Fruit fly (Drosophila melanogaster): Measurements from ENCODE around the gene CG13069.

Gene CG13069

dm6 chr3L:16279987-16280454, 14.8 kb downstream of the CG13069 start, which contains the start of gene CG13064:
Gene CG13064 (plus strand): TSS chr3L:16280404.
- TF ChIP-seq CG14711 (tag; optimal IDR thresholded peaks at IDR 0.05) (no peak), CG33017 (tag; optimal IDR thresholded peaks at IDR 0.05) (no peak), cic (GFP tag; optimal IDR thresholded peaks at IDR 0.05) (no peak), pad (GFP tag; optimal IDR thresholded peaks at IDR 0.05) (no peak), Crg-1 (GFP tag; optimal IDR thresholded peaks at IDR 0.05) (no peak), CG5204 (GFP tag; optimal IDR thresholded peaks at IDR 0.05) (no peak), cnc (optimal IDR thresholded peaks at IDR 0.05) (no peak)

DNA sequence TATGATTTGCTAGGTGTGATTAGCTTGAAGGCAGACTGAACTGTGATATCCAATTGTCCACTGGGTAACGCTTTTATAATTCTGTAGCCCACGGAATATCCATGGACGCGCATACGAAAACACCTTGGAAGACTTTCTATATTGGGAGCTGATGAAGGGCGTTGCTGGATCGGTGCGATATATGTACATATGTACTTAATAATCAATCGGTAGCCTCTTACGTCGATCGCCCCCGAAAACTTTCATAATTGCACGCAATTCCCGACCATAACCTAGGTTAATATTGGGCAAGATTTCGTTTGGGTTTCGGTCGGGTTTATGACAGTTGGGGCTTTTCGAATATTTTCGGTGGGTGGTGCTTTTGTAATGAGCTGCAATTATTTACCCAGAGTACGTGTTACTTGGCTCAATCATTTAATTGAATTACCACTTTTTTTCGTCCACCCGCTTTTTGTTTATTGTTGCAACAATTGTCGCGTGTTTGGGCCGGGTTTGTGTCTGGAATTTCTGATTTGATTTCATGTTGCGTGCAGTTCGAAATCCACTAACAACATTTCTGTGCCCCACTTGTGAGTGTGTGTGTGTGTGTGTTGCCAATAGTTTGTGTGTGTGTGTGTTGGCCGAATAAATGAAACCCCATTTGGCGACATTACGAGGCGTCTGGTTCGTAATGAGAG, 16.8 kb downstream of the CG13069 start, which contains the start of gene CG13049:
CG13049 (minus strand) TSS at position 51 of the 677 bp plus-strand sequence.
- TF ChIP-seq CG33017 (tag; optimal IDR thresholded peaks at IDR 0.05) (no peak), cnc (optimal IDR thresholded peaks at IDR 0.05) (no peak), ovo (GFP tag; optimal IDR thresholded peaks at IDR 0.05) (no peak), CG11617 (GFP tag; optimal IDR thresholded peaks at IDR 0.05) (no peak), toe (GFP tag; optimal IDR thresholded peaks at IDR 0.05) (no peak), CG12768 (GFP tag; optimal IDR thresholded peaks at IDR 0.05) (no peak), Crg-1 (GFP tag; optimal IDR thresholded peaks at IDR 0.05) (no peak), kay (GFP tag; ENCODE audit: borderline replicate concordance) (no peak), cic (GFP tag; optimal IDR thresholded peaks at IDR 0.05) (no peak), Mnt (GFP tag; optimal IDR thresholded peaks at IDR 0.05) (no peak), Hr96 (GFP tag; optimal IDR thresholded peaks at IDR 0.05) (no peak), bab1 (GFP tag; optimal IDR thresholded peaks at IDR 0.05) (no peak), CG7101 (tag; optimal IDR thresholded peaks at IDR 0.05) (no peak)

DNA sequence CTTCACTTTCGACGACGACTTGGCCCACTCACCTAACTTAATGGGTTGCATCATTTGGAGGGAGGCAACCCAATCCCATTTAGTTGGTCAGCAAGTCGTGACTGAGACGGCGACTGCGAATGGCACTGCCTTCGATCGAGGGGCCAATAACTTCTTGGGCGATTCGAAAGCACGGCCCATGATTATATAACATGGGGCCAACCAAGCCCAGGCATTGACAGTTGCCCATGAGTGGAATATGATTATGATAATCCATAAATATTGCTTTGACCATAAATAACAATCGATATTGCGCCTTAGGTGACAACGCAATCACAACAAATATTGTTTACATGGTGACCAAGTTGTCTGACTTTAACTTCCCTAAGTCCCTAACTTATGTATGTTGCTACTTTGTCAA, 18.6 kb downstream of the CG13069 start, which contains the start of gene CG13048:
CG13048 (minus strand) TSS at position 101 of the 400 bp plus-strand sequence.
- TF ChIP-seq CG1620 (GFP tag; optimal IDR thresholded peaks at IDR 0.05) (no peak), CG12768 (GFP tag; optimal IDR thresholded peaks at IDR 0.05) (no peak), cic (GFP tag; optimal IDR thresholded peaks at IDR 0.05) (no peak), toe (GFP tag; optimal IDR thresholded peaks at IDR 0.05) (no peak), cnc (optimal IDR thresholded peaks at IDR 0.05) (no peak), ovo (GFP tag; optimal IDR thresholded peaks at IDR 0.05) (no peak), Hr96 (GFP tag; optimal IDR thresholded peaks at IDR 0.05) (no peak), CG11617 (GFP tag; optimal IDR thresholded peaks at IDR 0.05) (no peak), CG5204 (GFP tag; optimal IDR thresholded peaks at IDR 0.05) (no peak), kay (GFP tag; ENCODE audit: borderline replicate concordance) (no peak)

DNA sequence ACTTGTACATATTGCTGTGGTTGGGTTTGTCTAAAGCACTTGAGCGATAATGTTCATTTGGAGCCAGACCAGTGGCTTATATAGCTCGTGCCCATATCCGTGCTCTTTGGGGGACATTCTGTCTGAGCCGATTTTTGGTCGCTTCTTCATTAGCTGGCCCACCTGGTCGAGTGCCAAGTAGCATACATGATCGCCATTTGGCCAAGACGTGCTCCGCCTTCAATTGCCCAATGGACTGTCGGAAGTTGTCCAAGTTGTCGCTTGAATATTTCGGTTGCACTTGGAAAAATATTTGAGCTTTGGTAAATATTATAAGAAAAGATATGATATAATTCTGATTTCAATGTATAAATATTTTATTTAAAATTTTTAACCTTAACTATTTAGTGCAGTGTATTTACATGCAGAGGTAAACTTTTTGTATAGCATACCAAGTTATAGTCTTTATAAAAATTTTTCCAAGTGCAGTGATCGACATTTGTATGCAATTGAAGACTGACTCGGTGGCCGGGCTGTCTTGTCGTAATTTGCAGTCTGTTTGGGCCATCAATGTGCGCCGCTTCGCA, 20.2 kb downstream of the CG13069 start, which contains the start of gene CG13047:
CG13047 (minus strand) TSS at position 51 of the 566 bp plus-strand sequence.
- TF ChIP-seq Clk (GFP tag; optimal IDR thresholded peaks at IDR 0.05) (no peak), CG14711 (tag; optimal IDR thresholded peaks at IDR 0.05) (no peak), ovo (GFP tag; optimal IDR thresholded peaks at IDR 0.05) (no peak), CG7101 (tag; optimal IDR thresholded peaks at IDR 0.05) (no peak), bab1 (GFP tag; optimal IDR thresholded peaks at IDR 0.05) (no peak), Mnt (GFP tag; optimal IDR thresholded peaks at IDR 0.05) (no peak), cic (GFP tag; optimal IDR thresholded peaks at IDR 0.05) (no peak), tj (GFP tag; optimal IDR thresholded peaks at IDR 0.05) (no peak), cnc (optimal IDR thresholded peaks at IDR 0.05) (no peak), kay (GFP tag; ENCODE audit: borderline replicate concordance) (no peak), CG1620 (GFP tag; optimal IDR thresholded peaks at IDR 0.05) (no peak), Crg-1 (GFP tag; optimal IDR thresholded peaks at IDR 0.05) (no peak), CG33017 (tag; optimal IDR thresholded peaks at IDR 0.05) (no peak), toe (GFP tag; optimal IDR thresholded peaks at IDR 0.05) (no peak), Hr96 (GFP tag; optimal IDR thresholded peaks at IDR 0.05) (no peak), CG12768 (GFP tag; optimal IDR thresholded peaks at IDR 0.05) (no peak), CG5204 (GFP tag; optimal IDR thresholded peaks at IDR 0.05) (no peak), CG7045 (GFP tag; optimal IDR thresholded peaks at IDR 0.05) (no peak), CG11617 (GFP tag; optimal IDR thresholded peaks at IDR 0.05) (no peak), pad (GFP tag; optimal IDR thresholded peaks at IDR 0.05) (no peak)

dm6 chr3L:16286258-16286657, 21.1 kb downstream of the CG13069 start:
- TF ChIP-seq CG33017 (tag; optimal IDR thresholded peaks at IDR 0.05) (no peak), ovo (GFP tag; optimal IDR thresholded peaks at IDR 0.05) (no peak), CG5204 (GFP tag; optimal IDR thresholded peaks at IDR 0.05) (no peak)

dm6 chr3L:16288322-16288721, 23.1 kb downstream of the CG13069 start, which contains the start of gene CG13046:
Gene CG13046 (minus strand): TSS chr3L:16288422.
- TF ChIP-seq Crg-1 (GFP tag; optimal IDR thresholded peaks at IDR 0.05) = no peak
- TF ChIP-seq CG33017 (tag; optimal IDR thresholded peaks at IDR 0.05) = no peak
- no peak for TF ChIP-seq Mnt (GFP tag; optimal IDR thresholded peaks at IDR 0.05)

- no peak for TF ChIP-seq CG5204 (GFP tag; optimal IDR thresholded peaks at IDR 0.05)
- TF ChIP-seq toe (GFP tag; optimal IDR thresholded peaks at IDR 0.05) = no peak
- no peak for TF ChIP-seq Clk (GFP tag; optimal IDR thresholded peaks at IDR 0.05)
- no peak for TF ChIP-seq Mnt (GFP tag; optimal IDR thresholded peaks at IDR 0.05)
- no peak for TF ChIP-seq cic (GFP tag; optimal IDR thresholded peaks at IDR 0.05)
- TF ChIP-seq CG12768 (GFP tag; optimal IDR thresholded peaks at IDR 0.05) = no peak
- TF ChIP-seq CG33017 (tag; optimal IDR thresholded peaks at IDR 0.05) = no peak
- no peak for TF ChIP-seq CG11617 (GFP tag; optimal IDR thresholded peaks at IDR 0.05)
- TF ChIP-seq CG14711 (tag; optimal IDR thresholded peaks at IDR 0.05) = no peak
- no peak for TF ChIP-seq CG7045 (GFP tag; optimal IDR thresholded peaks at IDR 0.05)
- no peak for TF ChIP-seq pad (GFP tag; optimal IDR thresholded peaks at IDR 0.05)
- TF ChIP-seq CG7101 (tag; optimal IDR thresholded peaks at IDR 0.05) = no peak
Measured at dm6 chr3L:16289067-16289466, 23.9 kb downstream of the CG13069 start.

Data from whole organism, adult.